Worm (Caenorhabditis elegans) whole organism, mixed stage, embryonic: ENCODE measurements around the gene F28C6.9.

Experiments
- M03D4.4 ChIP-seq: sonication (generic microtip); optimal IDR thresholded peaks from 2 replicates; lab custom pipeline; 2017; ENCODE audit warnings: mild to moderate bottlenecking, missing genetic modification characterization, missing compliant biosample characterization
- bed-3 ChIP-seq: fragments of 200-800 bp; sonication (Bioruptor generic); optimal IDR thresholded peaks from 3 replicates; lab custom pipeline; 2018; ENCODE audit warnings: mild to moderate bottlenecking, missing genetic modification characterization, moderate library complexity, missing compliant biosample characterization
- ceh-39 ChIP-seq: fragments of 150-350 bp; optimal IDR thresholded peaks from 2 replicates; lab custom pipeline; 2014; ENCODE audit warnings: missing biosample characterization, missing genetic modification characterization
- ceh-43 ChIP-seq: fragments of 200-800 bp; sonication (Bioruptor generic); optimal IDR thresholded peaks from 2 replicates; lab custom pipeline; 2018; ENCODE audit warnings: mild to moderate bottlenecking, missing genetic modification characterization, moderate library complexity, missing compliant biosample characterization
- ces-1 ChIP-seq: fragments of 150-350 bp; optimal IDR thresholded peaks from 2 replicates; lab custom pipeline; 2014; ENCODE audit warnings: missing biosample characterization, missing genetic modification reagents, missing genetic modification characterization
- cnd-1 ChIP-seq: fragments of 200-800 bp; sonication (Bioruptor generic); optimal IDR thresholded peaks from 2 replicates; lab custom pipeline; 2018; ENCODE audit warnings: mild to moderate bottlenecking, missing genetic modification characterization, missing compliant biosample characterization
- drap-1 ChIP-seq: fragments of 200-800 bp; sonication (Bioruptor generic); optimal IDR thresholded peaks from 3 replicates; lab custom pipeline; 2018; ENCODE audit warnings: mild to moderate bottlenecking, missing genetic modification characterization, missing compliant biosample characterization
- elt-1 ChIP-seq: sonication (generic microtip); optimal IDR thresholded peaks from 2 replicates; lab custom pipeline; 2017; ENCODE audit warnings: missing genetic modification characterization, mild to moderate bottlenecking, missing compliant biosample characterization, antibody characterized with exemption, moderate library complexity, borderline replicate concordance; ENCODE audit not compliant: insufficient read depth
- flh-1 ChIP-seq: fragments of 200-800 bp; sonication (Bioruptor generic); optimal IDR thresholded peaks from 2 replicates; lab custom pipeline; 2018; ENCODE audit warnings: mild to moderate bottlenecking, missing genetic modification characterization, moderate library complexity, missing compliant biosample characterization
- ham-2 ChIP-seq: fragments of 200-800 bp; sonication (Bioruptor generic); optimal IDR thresholded peaks from 2 replicates; lab custom pipeline; 2018; ENCODE audit warnings: mild to moderate bottlenecking, missing genetic modification characterization, missing compliant biosample characterization
- hlh-1 ChIP-seq: fragments of 150-350 bp; optimal IDR thresholded peaks from 2 replicates; lab custom pipeline; 2014; ENCODE audit warnings: missing biosample characterization, missing genetic modification reagents, missing genetic modification characterization
- lin-13 ChIP-seq: fragments of 150-350 bp; optimal IDR thresholded peaks from 2 replicates; lab custom pipeline; 2014; ENCODE audit warnings: missing biosample characterization, missing genetic modification characterization
- lin-32 ChIP-seq: fragments of 200-800 bp; sonication (Bioruptor generic); optimal IDR thresholded peaks from 2 replicates; lab custom pipeline; 2018; ENCODE audit warnings: mild to moderate bottlenecking, missing genetic modification characterization, missing compliant biosample characterization
- mab-5 ChIP-seq: fragments of 150-350 bp; optimal IDR thresholded peaks from 2 replicates; lab custom pipeline; 2014; ENCODE audit warnings: missing biosample characterization, missing genetic modification characterization
- mep-1 ChIP-seq: fragments of 150-350 bp; optimal IDR thresholded peaks from 2 replicates; lab custom pipeline; 2017; ENCODE audit warnings: missing biosample characterization, missing genetic modification reagents, missing genetic modification characterization, inconsistent platforms
- mls-2 ChIP-seq: sonication (generic microtip); optimal IDR thresholded peaks from 2 replicates; lab custom pipeline; 2016; ENCODE audit warnings: mild to moderate bottlenecking, missing genetic modification characterization, moderate library complexity, missing compliant biosample characterization
- nhr-12 ChIP-seq: fragments of 150-350 bp; optimal IDR thresholded peaks from 2 replicates; lab custom pipeline; 2014; ENCODE audit warnings: missing biosample characterization, missing genetic modification characterization
- nhr-2 ChIP-seq: fragments of 150-350 bp; optimal IDR thresholded peaks from 2 replicates; lab custom pipeline; 2014; ENCODE audit warnings: missing biosample characterization, missing genetic modification characterization
- nhr-237 ChIP-seq: fragments of 150-350 bp; optimal IDR thresholded peaks from 2 replicates; lab custom pipeline; 2014; ENCODE audit warnings: missing biosample characterization, missing genetic modification characterization
- nhr-28 ChIP-seq: fragments of 150-350 bp; optimal IDR thresholded peaks from 2 replicates; lab custom pipeline; 2014; ENCODE audit warnings: missing biosample characterization, missing genetic modification characterization
- nhr-76 ChIP-seq: sonication (generic microtip); optimal IDR thresholded peaks from 2 replicates; lab custom pipeline; 2017; ENCODE audit warnings: missing biosample characterization, missing genetic modification characterization
- pha-4 ChIP-seq: fragments of 150-350 bp; optimal IDR thresholded peaks from 2 replicates; lab custom pipeline; 2018; ENCODE audit warnings: missing biosample characterization, missing genetic modification reagents, missing genetic modification characterization
- snpc-4 ChIP-seq: fragments of 150-350 bp; optimal IDR thresholded peaks from 2 replicates; lab custom pipeline; 2014; ENCODE audit warnings: missing biosample characterization, missing genetic modification characterization
- tbx-8 ChIP-seq: fragments of 200-800 bp; sonication (Bioruptor generic); optimal IDR thresholded peaks from 2 replicates; lab custom pipeline; 2018; ENCODE audit warnings: mild to moderate bottlenecking, missing genetic modification characterization, moderate library complexity, missing compliant biosample characterization
- unc-120 ChIP-seq: sonication (generic microtip); optimal IDR thresholded peaks from 2 replicates; lab custom pipeline; 2017; ENCODE audit warnings: missing genetic modification characterization, missing compliant biosample characterization; ENCODE audit not compliant: poor library complexity, severe bottlenecking
- unc-39 ChIP-seq: fragments of 150-350 bp; optimal IDR thresholded peaks from 2 replicates; lab custom pipeline; 2014; ENCODE audit warnings: missing biosample characterization, missing genetic modification characterization
- zip-8 ChIP-seq: fragments of 150-350 bp; optimal IDR thresholded peaks from 2 replicates; lab custom pipeline; 2014; ENCODE audit warnings: missing biosample characterization, missing genetic modification characterization
- ztf-11 ChIP-seq: fragments of 150-350 bp; optimal IDR thresholded peaks from 2 replicates; lab custom pipeline; 2014; ENCODE audit warnings: missing biosample characterization, missing genetic modification characterization

The F28C6.9 gene

DNA sequence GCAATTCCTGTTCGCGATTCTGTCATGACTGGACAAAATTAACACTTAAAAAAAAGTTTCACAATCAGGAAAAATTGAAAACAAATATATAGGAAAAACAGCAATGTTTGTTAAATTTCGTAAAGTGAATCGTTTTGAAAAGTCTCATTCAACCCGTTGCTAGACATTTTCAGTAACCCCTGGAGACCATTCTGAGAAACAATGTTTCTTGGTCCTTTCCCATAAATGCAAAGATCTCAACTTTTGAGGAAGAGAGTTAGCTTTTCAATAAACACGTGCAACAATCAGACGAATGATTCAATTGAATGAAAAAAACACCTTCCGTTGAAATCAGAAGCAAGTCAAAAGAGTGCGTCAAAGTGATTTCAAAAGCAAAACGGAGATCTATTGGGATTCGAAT lies at the start of gene F28C6.9:
F28C6.9 (minus strand) TSS at position 101 of the 400 bp plus-strand sequence.
- TF ChIP-seq snpc-4, result no peak
- no peak for TF ChIP-seq mab-5 (tag; lab: Kevin White, UChicago)

DNA sequence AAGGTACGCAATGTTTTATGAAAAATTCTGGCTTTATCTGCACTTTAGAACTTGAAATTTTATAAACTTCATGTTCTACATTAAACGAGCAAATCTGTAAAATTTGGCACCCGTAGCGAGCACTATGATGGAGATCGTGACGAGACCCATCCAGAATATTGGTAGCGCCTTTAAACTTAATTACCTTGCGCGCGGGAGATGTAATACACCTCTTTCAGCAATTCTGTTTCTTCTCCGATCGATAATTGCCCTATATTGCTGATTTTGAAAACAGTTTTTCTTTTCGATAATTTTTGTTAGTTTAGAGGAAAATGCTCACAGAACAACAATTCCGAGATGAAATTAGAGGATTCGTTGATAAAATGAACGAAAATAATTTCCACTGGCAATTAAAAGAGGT lies 48.9 kb upstream of the F28C6.9 start, which contains the start of gene atg-10:
atg-10 (plus strand) TSS at position 301 of the 400 bp plus-strand sequence.
- TF ChIP-seq mls-2 (tag; lab: Kevin White, UChicago) (no peak), hlh-1 (no peak), unc-39 (no peak), nhr-76 (no peak), mep-1 (tag; lab: Kevin White, UChicago) (no peak), bed-3 (GFP tag; lab: Kevin White, UChicago) (no peak), mab-5 (tag; lab: Kevin White, UChicago) (no peak), lin-32 (GFP tag; lab: Kevin White, UChicago) (no peak), nhr-237 (no peak), unc-120 (tag; lab: Kevin White, UChicago) (no peak), pha-4 (no peak), zip-8 (no peak), nhr-28 (no peak), M03D4.4 (tag; lab: Kevin White, UChicago) (no peak), ces-1 (no peak), ztf-11 (tag; lab: Kevin White, UChicago) (no peak), tbx-8 (GFP tag; lab: Kevin White, UChicago) (no peak), flh-1 (GFP tag; lab: Kevin White, UChicago) (no peak), cnd-1 (tag; lab: Kevin White, UChicago) (no peak), lin-13 (tag; lab: Kevin White, UChicago) (no peak)

DNA sequence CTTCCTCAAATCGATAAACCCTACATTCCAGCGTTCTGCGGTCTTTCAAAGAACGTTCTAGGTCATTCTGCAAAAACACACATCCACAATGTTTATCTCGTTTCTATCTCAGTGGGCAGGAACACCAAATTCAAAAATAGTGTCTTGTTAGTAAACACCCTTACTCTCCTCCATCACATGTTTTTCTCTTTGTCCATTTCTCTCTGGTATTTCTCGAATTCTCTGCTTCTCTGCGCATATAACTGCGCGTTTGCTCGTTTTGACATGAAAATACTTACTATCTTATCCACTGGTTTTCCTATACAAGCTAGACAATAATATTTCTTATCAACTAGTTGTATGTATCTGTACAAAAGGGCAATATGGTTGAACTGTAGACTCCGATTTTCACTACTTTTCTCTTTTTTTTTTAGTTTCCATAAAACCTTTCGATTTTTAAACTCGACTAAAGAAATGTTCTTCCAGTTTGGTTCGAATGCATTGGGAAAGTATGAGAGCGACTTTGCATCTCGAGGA lies 40.7 kb upstream of the F28C6.9 start, which contains the start of gene pyr-1:
pyr-1 (plus strand) TSS at position 466 of the 516 bp plus-strand sequence.
- TF ChIP-seq nhr-12 (tag; lab: Kevin White, UChicago) (no peak), pha-4 (no peak), elt-1 (tag; lab: Kevin White, UChicago) (no peak), mab-5 (tag; lab: Kevin White, UChicago) (no peak), ham-2 (GFP tag; lab: Kevin White, UChicago) (no peak), ceh-39 (tag; lab: Kevin White, UChicago) (no peak), M03D4.4 (tag; lab: Kevin White, UChicago) (no peak), nhr-28 (no peak), lin-32 (GFP tag; lab: Kevin White, UChicago) (no peak), cnd-1 (tag; lab: Kevin White, UChicago) (no peak), bed-3 (GFP tag; lab: Kevin White, UChicago) (no peak), nhr-2 (tag; lab: Kevin White, UChicago) (no peak)

DNA sequence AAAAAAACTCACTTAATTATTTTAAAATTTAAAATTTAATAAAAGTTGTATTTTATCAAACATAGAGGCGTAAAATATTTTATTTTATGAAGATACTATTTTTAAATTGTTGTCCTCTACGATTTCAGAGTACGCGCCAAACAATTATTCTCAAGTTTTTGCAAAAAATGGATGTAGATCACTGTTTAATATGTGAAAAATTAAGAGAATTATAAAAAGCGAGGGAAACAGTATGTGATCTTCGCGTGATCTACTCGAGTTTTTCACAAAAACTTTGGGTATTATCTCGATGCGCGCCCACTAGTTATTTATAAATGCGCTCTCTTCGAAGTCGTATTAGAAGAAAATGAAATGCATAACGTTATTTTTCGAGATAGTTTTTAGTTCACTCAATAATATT lies 38.9 kb upstream of the F28C6.9 start:
- TF ChIP-seq lin-13 (tag; lab: Kevin White, UChicago) (no peak), nhr-12 (tag; lab: Kevin White, UChicago) (no peak), ceh-43 (GFP tag; lab: Kevin White, UChicago) (no peak), nhr-2 (tag; lab: Kevin White, UChicago) (no peak), pha-4 (no peak), bed-3 (GFP tag; lab: Kevin White, UChicago) (no peak), nhr-237 (no peak), mls-2 (tag; lab: Kevin White, UChicago) (no peak)

DNA sequence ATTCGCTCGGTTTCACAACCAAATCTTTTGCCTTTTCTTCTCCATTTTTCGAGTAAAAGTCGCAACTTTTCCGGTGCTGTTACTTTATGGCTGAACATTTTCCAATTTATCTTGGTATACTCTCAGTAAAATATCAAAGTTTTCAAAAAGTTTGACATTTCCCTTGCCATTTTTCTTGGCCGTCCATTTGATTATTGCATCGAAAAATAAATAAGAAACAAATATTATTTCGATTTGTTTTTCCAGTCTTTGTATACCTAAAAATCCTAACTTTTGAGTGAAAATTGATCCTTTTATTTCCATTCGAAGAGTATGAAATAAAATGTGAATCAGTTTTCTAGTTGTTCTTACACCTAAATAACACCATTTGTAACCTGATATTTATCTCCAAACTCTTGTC lies 36.5 kb upstream of the F28C6.9 start:
- no peak for TF ChIP-seq bed-3 (GFP tag; lab: Kevin White, UChicago)
- no peak for TF ChIP-seq drap-1 (GFP tag; lab: Kevin White, UChicago)
- no peak for TF ChIP-seq lin-13 (tag; lab: Kevin White, UChicago)
- TF ChIP-seq tbx-8 (GFP tag; lab: Kevin White, UChicago), result no peak
- TF ChIP-seq zip-8, result no peak
- no peak for TF ChIP-seq ztf-11 (tag; lab: Kevin White, UChicago)
- TF ChIP-seq cnd-1 (tag; lab: Kevin White, UChicago), result no peak
- no peak for TF ChIP-seq ham-2 (GFP tag; lab: Kevin White, UChicago)
- no peak for TF ChIP-seq nhr-237
- TF ChIP-seq mls-2 (tag; lab: Kevin White, UChicago), result no peak
- TF ChIP-seq nhr-2 (tag; lab: Kevin White, UChicago), result no peak
- TF ChIP-seq unc-39, result no peak
